Worm (Caenorhabditis elegans) whole organism, late embryonic: ENCODE measurements around the gene daf-10.
A peak's percentile ranks its signal among the peaks of the same experiment; 100 is the strongest.

Source experiments
- T23F11.4 ChIP-seq: fragments of 200-800 bp; sonication (Bioruptor generic); optimal IDR thresholded peaks from 2 replicates; lab custom pipeline; 2018; ENCODE audit warnings: mild to moderate bottlenecking, missing genetic modification characterization, missing compliant biosample characterization
- Y22D7AL.16 ChIP-seq: sonication (generic microtip); optimal IDR thresholded peaks from 2 replicates; lab custom pipeline; 2016; ENCODE audit warnings: missing genetic modification characterization, missing compliant biosample characterization
- ahr-1 ChIP-seq: sonication (generic microtip); optimal IDR thresholded peaks from 2 replicates; lab custom pipeline; 2016; ENCODE audit warnings: missing genetic modification characterization, missing compliant biosample characterization
- ama-1 ChIP-seq: fragments of 150-350 bp; optimal IDR thresholded peaks from 2 replicates; lab custom pipeline; 2014
- ceh-22 ChIP-seq: sonication (generic microtip); optimal IDR thresholded peaks from 2 replicates; lab custom pipeline; 2017; ENCODE audit warnings: missing biosample characterization, missing genetic modification characterization
- dve-1 ChIP-seq: sonication (generic microtip); optimal IDR thresholded peaks from 2 replicates; lab custom pipeline; 2017; ENCODE audit warnings: antibody characterized with exemption, mild to moderate bottlenecking, missing genetic modification characterization, missing compliant biosample characterization
- hlh-30 ChIP-seq: sonication (generic microtip); optimal IDR thresholded peaks from 2 replicates; lab custom pipeline; 2017; ENCODE audit warnings: antibody characterized with exemption, missing genetic modification characterization, missing compliant biosample characterization; ENCODE audit not compliant: insufficient read depth
- hlh-6 ChIP-seq: sonication (generic microtip); optimal IDR thresholded peaks from 2 replicates; lab custom pipeline; 2016; ENCODE audit warnings: missing genotype, missing genetic modification characterization, missing compliant biosample characterization
- nhr-232 ChIP-seq: sonication (generic microtip); optimal IDR thresholded peaks from 2 replicates; lab custom pipeline; 2016; ENCODE audit warnings: missing genetic modification characterization, missing compliant biosample characterization
- pha-2 ChIP-seq: sonication (generic microtip); optimal IDR thresholded peaks from 2 replicates; lab custom pipeline; 2017; ENCODE audit warnings: mild to moderate bottlenecking, missing genetic modification characterization, missing compliant biosample characterization
- pha-4 ChIP-seq: fragments of 150-350 bp; optimal IDR thresholded peaks from 2 replicates; lab custom pipeline; 2018; ENCODE audit warnings: missing biosample characterization, missing genetic modification reagents, missing genetic modification characterization
- pros-1 ChIP-seq: fragments of 150-350 bp; optimal IDR thresholded peaks from 2 replicates; lab custom pipeline; 2014; ENCODE audit warnings: missing biosample characterization, missing genetic modification reagents, missing genetic modification characterization
- syd-9 ChIP-seq: sonication (generic microtip); optimal IDR thresholded peaks from 2 replicates; lab custom pipeline; 2016; ENCODE audit warnings: mild to moderate bottlenecking, missing genetic modification characterization, moderate library complexity, missing compliant biosample characterization

DNA sequence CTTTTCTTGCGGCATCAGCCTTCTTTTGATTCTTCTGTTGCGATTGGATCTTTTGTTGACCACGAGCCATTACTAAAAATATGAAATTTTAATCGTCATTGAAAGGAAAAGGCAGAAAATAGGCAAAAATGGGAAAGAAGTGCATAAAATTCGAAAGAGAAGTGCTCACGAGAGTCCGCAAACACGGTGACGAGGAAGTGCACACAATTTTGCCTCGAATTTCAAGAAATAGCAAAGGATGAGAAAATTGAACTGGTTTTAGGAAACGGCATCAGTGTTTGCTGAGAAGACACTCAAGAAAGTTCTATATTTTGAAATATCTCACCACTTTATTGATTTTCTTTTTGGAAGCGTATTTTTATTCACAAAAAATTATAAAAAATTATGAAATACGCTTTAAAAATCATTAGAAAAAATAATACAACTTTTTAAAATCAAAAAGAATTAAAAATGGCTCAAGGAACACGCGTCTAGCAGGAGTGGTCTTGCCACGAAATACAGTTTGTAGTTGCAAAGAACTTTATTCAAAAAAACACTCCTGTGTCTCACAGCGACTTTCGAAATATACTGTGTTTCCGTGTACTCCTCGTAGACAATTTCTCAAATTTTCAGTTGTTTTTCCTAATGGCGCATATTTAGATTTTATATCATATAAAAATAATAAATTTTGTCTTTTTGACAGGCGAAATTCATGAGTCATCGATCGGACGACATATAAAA is 49.7 kb downstream of the daf-10 start, which contains the start of the genes znf-706 and cpna-3:
- TF ChIP-seq hlh-30 (peak; percentile 38), pha-4 (tag; lab: Kevin White, UChicago) (no peak), syd-9 (tag; lab: Kevin White, UChicago) (no peak), T23F11.4 (no peak), ceh-22 (tag; lab: Kevin White, UChicago) (no peak), dve-1 (no peak), nhr-232 (tag; lab: Kevin White, UChicago) (no peak), hlh-6 (tag; lab: Kevin White, UChicago) (no peak), ama-1 (lab: Kevin White, UChicago) (no peak), pros-1 (tag; lab: Kevin White, UChicago) (no peak), pha-2 (no peak), ahr-1 (tag; lab: Kevin White, UChicago) (no peak), Y22D7AL.16 (tag; lab: Kevin White, UChicago) (no peak)
